Fruit fly (Drosophila melanogaster) whole organism, wandering third instar larva: Measurements from ENCODE around the gene CG5895.

Source experiments
- Abd-B ChIP-seq: fragments of >200 bp; optimal IDR thresholded peaks from 2 replicates; lab custom pipeline; 2017; ENCODE audit warnings: missing biosample characterization, missing genetic modification characterization
- CrebA ChIP-seq: fragments of 200-800 bp; sonication (Bioruptor generic); optimal IDR thresholded peaks from 2 replicates; lab custom pipeline; 2016; ENCODE audit warnings: missing biosample characterization, mild to moderate bottlenecking, missing genetic modification characterization, borderline replicate concordance
- HLH106 ChIP-seq: fragments of 200-800 bp; optimal IDR thresholded peaks from 3 replicates; lab custom pipeline; 2019; ENCODE audit warnings: missing biosample characterization, mild to moderate bottlenecking, missing genetic modification characterization, moderate library complexity
- Hr78 ChIP-seq: fragments of >200 bp; optimal IDR thresholded peaks from 2 replicates; lab custom pipeline; 2017; ENCODE audit warnings: missing biosample characterization, missing genetic modification characterization
- Sp1 ChIP-seq: fragments of 200-800 bp; sonication (Bioruptor generic); optimal IDR thresholded peaks from 3 replicates; lab custom pipeline; 2019; ENCODE audit warnings: missing biosample characterization, mild to moderate bottlenecking, missing genetic modification characterization, moderate library complexity
- Vsx2 ChIP-seq: fragments of 200-300, 225-300 bp; sonication (Bioruptor generic); optimal IDR thresholded peaks from 2 replicates; lab custom pipeline; 2018; ENCODE audit warnings: missing biosample characterization, missing genetic modification characterization; ENCODE audit not compliant: partially characterized antibody
- dl ChIP-seq, 2 experiments: fragments of 175-275, 200-275 bp in 1 of 2; fragments of 200-275 bp in 1 of 2; sonication (Bioruptor generic); optimal IDR thresholded peaks; lab custom pipeline; 2018; ENCODE audit warnings: mild to moderate bottlenecking in 2 of 2, missing biosample characterization in 2 of 2, missing genetic modification characterization in 2 of 2, moderate library complexity in 2 of 2; ENCODE audit not compliant: partially characterized antibody in 2 of 2, insufficient read depth in 1 of 2
- lola ChIP-seq: fragments of >200 bp; optimal IDR thresholded peaks from 2 replicates; lab custom pipeline; 2017; ENCODE audit warnings: missing biosample characterization, missing genetic modification characterization
- psq ChIP-seq: fragments of 200-800 bp; sonication (Bioruptor generic); optimal IDR thresholded peaks from 3 replicates; lab custom pipeline; 2017; ENCODE audit warnings: missing biosample characterization, mild to moderate bottlenecking, missing genetic modification characterization, moderate library complexity
- tai ChIP-seq: sonication (Bioruptor generic); optimal IDR thresholded peaks from 2 replicates; lab custom pipeline; 2016; ENCODE audit warnings: missing biosample characterization, missing genetic modification characterization
- usp ChIP-seq: fragments of >200 bp; optimal IDR thresholded peaks from 2 replicates; lab custom pipeline; 2017; ENCODE audit warnings: missing biosample characterization, missing genetic modification characterization

DNA sequence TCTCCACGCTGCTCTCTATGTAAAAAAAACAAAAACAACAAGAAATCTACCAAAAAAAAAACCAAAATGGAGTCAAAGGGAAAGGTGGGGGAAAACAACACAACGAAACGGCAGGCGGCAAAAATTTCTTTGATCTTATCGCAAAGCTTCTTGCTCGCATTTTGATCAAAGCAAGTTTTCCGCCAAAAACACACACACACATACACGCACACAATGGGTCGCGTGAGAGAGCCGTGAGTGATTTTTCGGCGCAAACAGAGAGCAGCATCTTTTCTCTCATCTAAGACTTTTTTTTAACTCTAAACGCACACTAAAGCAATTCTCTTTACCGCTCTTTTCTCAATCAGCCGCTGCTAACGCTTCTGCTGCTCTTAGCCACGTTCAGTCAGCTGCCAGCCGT, 6.4 kb upstream of the CG5895 start:
- TF ChIP-seq dl (GFP tag; optimal IDR thresholded peaks at IDR 0.05; lab: Kevin White, UChicago; ENCODE audit: insufficient read depth in 1 of 2, partially characterized antibody in 2 of 2): no peak
- TF ChIP-seq CrebA (GFP tag; lab: Kevin White, UChicago): no peak
- TF ChIP-seq Hr78 (GFP tag; lab: Kevin White, UChicago): no peak
- no peak for TF ChIP-seq usp
- no peak for TF ChIP-seq Vsx2 (GFP tag; lab: Kevin White, UChicago)
- no peak for TF ChIP-seq HLH106 (tag; lab: Kevin White, UChicago)
- TF ChIP-seq psq (GFP tag; lab: Kevin White, UChicago): no peak
- no peak for TF ChIP-seq Sp1 (GFP tag; lab: Kevin White, UChicago)
- no peak for TF ChIP-seq Abd-B
- no peak for TF ChIP-seq tai (GFP tag; lab: Kevin White, UChicago)
- no peak for TF ChIP-seq lola
